Worm (Caenorhabditis elegans) whole organism, early embryonic: Measurements from ENCODE around the gene sdz-23.

ENCODE experiments used
- F13C5.2 ChIP-seq: sonication (generic microtip); optimal IDR thresholded peaks from 2 replicates; lab custom pipeline; 2017; ENCODE audit warnings: mild to moderate bottlenecking, missing genetic modification characterization, inconsistent platforms, missing compliant biosample characterization
- ama-1 ChIP-seq: fragments of 150-350 bp; optimal IDR thresholded peaks from 2 replicates; lab custom pipeline; 2014
- ets-7 ChIP-seq: sonication (generic microtip); optimal IDR thresholded peaks from 2 replicates; lab custom pipeline; 2016; ENCODE audit warnings: missing genotype, missing genetic modification characterization, missing compliant biosample characterization
- flt-1 ChIP-seq: fragments of 200-800 bp; sonication (Bioruptor generic); IDR thresholded peaks from 2 replicates; pipeline ENCODE4 v1.3.6; 2022; ENCODE audit warnings: missing genetic modification characterization, missing compliant biosample characterization
- hmg-4 ChIP-seq: fragments of 200-800 bp; sonication (Bioruptor generic); optimal IDR thresholded peaks from 2 replicates; lab custom pipeline; 2018; ENCODE audit warnings: mild to moderate bottlenecking, missing genetic modification characterization, missing compliant biosample characterization
- hnd-1 ChIP-seq: sonication (generic microtip); optimal IDR thresholded peaks from 2 replicates; lab custom pipeline; 2016; ENCODE audit warnings: missing genetic modification characterization, missing compliant biosample characterization

- TF ChIP-seq ama-1 (lab: Kevin White, UChicago): no peak
- TF ChIP-seq flt-1 (GFP tag; lab: Robert Waterston, UW): no peak; the same call in 1 of the 2 replicates
- TF ChIP-seq hmg-4 (GFP tag; lab: Kevin White, UChicago): no peak
- TF ChIP-seq hnd-1: no peak
- no peak for TF ChIP-seq ets-7
- no peak for TF ChIP-seq F13C5.2
Measured at ce11 chrV:8129719-8130118, 30.3 kb downstream of the sdz-23 start.
